Fruit fly (Drosophila melanogaster) ovary, adult (tissue): Measurements from ENCODE around the gene dunk.

Source experiments
- CG17801 ChIP-seq: fragments of 200-800 bp; optimal IDR thresholded peaks from 2 replicates; lab custom pipeline; 2019; ENCODE audit warnings: missing biosample characterization, mild to moderate bottlenecking, missing genetic modification characterization, moderate library complexity; ENCODE audit not compliant: partially characterized antibody

The dunk gene

dm6 chr2L:22145269-22145917, 6.0 kb upstream of the dunk start:
- TF ChIP-seq CG17801 = no peak

- no peak for TF ChIP-seq CG17801
Observed at dm6 chr2L:22146247-22146646, 5.2 kb upstream of the dunk start.

dm6 chr2L:22148713-22149112, 2.7 kb upstream of the dunk start:
- peak; percentile 68 for TF ChIP-seq CG17801

- TF ChIP-seq CG17801 = no peak
Observed at dm6 chr2L:22153246-22153645, 1.8 kb downstream of the dunk start.

dm6 chr2L:22159800-22160199, 8.4 kb downstream of the dunk start:
- TF ChIP-seq CG17801 = no peak

- TF ChIP-seq CG17801 = no peak
Observed at dm6 chr2L:22163302-22163701, 11.9 kb downstream of the dunk start.

dm6 chr2L:22168559-22169027, 17.2 kb downstream of the dunk start:
- TF ChIP-seq CG17801 = peak; percentile 1

dm6 chr2L:22169044-22169515, 17.7 kb downstream of the dunk start, which contains the start of gene Clamp:
TSS of gene Clamp (minus strand) at chr2L:22169143.
- no peak for TF ChIP-seq CG17801

- no peak for TF ChIP-seq CG17801
Observed at dm6 chr2L:22175101-22175500, 23.7 kb downstream of the dunk start, which contains the start of gene CG3635. TSS of gene CG3635 (plus strand) at chr2L:22175415.

dm6 chr2L:22176398-22176797, 25.0 kb downstream of the dunk start:
- TF ChIP-seq CG17801 = no peak
